Fruit fly (Drosophila melanogaster) S2 (cell line): ENCODE measurements around the gene Ae2.

Source experiments
- CG8478 ChIP-seq: fragments of >200 bp; optimal IDR thresholded peaks from 2 replicates; lab custom pipeline; 2018
- CTCF ChIP-seq, 2 experiments: fragments of >200 bp; optimal IDR thresholded peaks; 2 replicates each; lab custom pipeline; 2018

DNA sequence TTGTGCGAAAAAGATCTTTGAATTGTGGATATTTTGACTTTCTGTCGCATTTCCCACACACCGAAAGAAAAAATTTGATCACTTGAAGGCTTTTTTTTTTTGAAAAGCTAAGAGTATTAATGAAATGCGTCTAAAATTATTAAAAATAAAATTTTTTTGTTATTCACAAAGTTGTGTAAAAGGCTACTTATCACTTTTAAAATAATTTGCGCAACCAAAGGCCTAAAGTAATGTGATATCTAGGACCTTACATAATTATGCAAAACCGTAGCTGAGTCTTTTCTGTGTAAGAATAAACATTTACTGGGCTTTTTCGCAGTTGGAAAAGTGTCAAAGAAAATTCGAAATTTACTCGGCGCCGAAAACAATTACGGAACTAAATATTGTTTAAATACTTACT is 963 bp downstream of the Ae2 start:
- no peak for TF ChIP-seq CTCF (optimal IDR thresholded peaks at IDR 0.05; lab: Kevin White, UChicago)
- TF ChIP-seq CG8478 (lab: Kevin White, UChicago): no peak
